Worm (Caenorhabditis elegans): ENCODE data around the gene T20D4.12.

T20D4.12 gene

ce11 chrV:3445090-3445832 is 48.4 kb downstream of the T20D4.12 start:
- no peak for TF ChIP-seq F13C5.2 (tag; optimal IDR thresholded peaks at IDR 0.05)
- TF ChIP-seq hmg-4 (GFP tag; optimal IDR thresholded peaks at IDR 0.05), result peak; percentile 21
